Fruit fly (Drosophila melanogaster) S2 (cell line): ENCODE results near the gene CG3942.

Experiments
- CG8478 ChIP-seq: fragments of >200 bp; optimal IDR thresholded peaks from 2 replicates; lab custom pipeline; 2018
- CTCF ChIP-seq, 2 experiments: fragments of >200 bp; optimal IDR thresholded peaks; 2 replicates each; lab custom pipeline; 2018

DNA sequence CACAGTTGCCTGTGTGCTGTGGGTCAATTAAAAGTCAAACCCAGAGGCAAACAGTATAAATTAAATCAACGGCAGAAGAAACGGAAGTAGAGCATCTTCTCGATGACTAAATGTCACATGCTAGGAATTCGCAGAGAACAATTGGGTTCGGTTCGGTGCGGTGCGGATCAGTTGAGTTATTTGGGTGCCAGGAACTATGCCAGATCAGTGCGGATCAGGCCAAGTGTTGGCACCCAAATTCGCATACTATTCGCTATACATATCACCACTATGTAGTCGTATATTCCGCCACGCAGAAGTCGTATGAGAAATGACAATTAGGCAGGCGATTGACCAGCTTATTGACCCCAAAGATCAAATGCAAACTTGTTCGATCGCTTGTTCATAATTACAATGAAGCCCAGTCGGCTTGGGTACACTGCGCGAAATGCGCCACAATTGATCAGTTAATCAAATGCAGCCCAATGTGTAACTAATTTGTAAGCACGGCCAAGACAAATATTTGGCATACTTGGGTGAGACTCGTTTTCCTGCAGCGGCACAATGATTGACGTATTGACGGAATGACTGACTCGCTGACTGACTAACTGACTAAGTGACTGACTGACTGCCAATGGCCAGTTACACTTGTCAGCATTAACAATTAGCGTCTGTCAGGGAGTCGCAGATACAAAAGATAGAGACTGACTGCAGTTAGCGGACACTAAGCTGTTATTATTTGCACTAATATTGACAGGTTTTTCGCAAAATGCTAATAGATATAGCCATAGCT lies 36.7 kb downstream of the CG3942 start:
- TF ChIP-seq CTCF (optimal IDR thresholded peaks at IDR 0.05; lab: Kevin White, UChicago) (no peak), CG8478 (lab: Kevin White, UChicago) (no peak)
